Fruit fly (Drosophila melanogaster) whole organism, embryonic: Measurements from ENCODE around the gene dia.
A peak's percentile ranks its signal among the peaks of the same experiment; 100 is the strongest.

Experiments
- Aef1 ChIP-seq: fragments of 200-800 bp; sonication (Bioruptor generic); IDR thresholded peaks from 3 replicates; pipeline ENCODE4 v1.3.6; 2022; ENCODE audit warnings: missing biosample characterization, missing genetic modification characterization
- Atf-2 ChIP-seq: fragments of 200-800 bp; sonication (Bioruptor generic); optimal IDR thresholded peaks from 2 replicates; lab custom pipeline; 2016; ENCODE audit warnings: missing biosample characterization, missing genetic modification characterization
- CG10274 ChIP-seq: fragments of 200-800 bp; sonication (Bioruptor generic); optimal IDR thresholded peaks from 3 replicates; lab custom pipeline; 2017; ENCODE audit warnings: missing biosample characterization, mild to moderate bottlenecking, missing genetic modification characterization
- CG10366 ChIP-seq: fragments of 200-800 bp; sonication (Bioruptor generic); IDR thresholded peaks from 2 replicates; pipeline ENCODE4 v1.3.6; 2022; ENCODE audit warnings: missing biosample characterization, missing genetic modification characterization
- CG11093 ChIP-seq: fragments of 200-800 bp; sonication (Bioruptor generic); IDR thresholded peaks from 3 replicates; pipeline ENCODE4 v1.3.6; 2022; ENCODE audit warnings: missing biosample characterization, missing genetic modification characterization
- CG11456 ChIP-seq: fragments of 200-800 bp; sonication (Bioruptor generic); IDR thresholded peaks from 3 replicates; pipeline ENCODE4 v1.3.6; 2022; ENCODE audit warnings: missing biosample characterization, missing genetic modification characterization
- CG12299 ChIP-seq: fragments of 200-800 bp; sonication (Bioruptor generic); optimal IDR thresholded peaks from 2 replicates; lab custom pipeline; 2018; ENCODE audit warnings: missing biosample characterization, mild to moderate bottlenecking, missing genetic modification characterization
- CG15269 ChIP-seq: fragments of 200-800 bp; sonication (Bioruptor generic); optimal IDR thresholded peaks from 2 replicates; lab custom pipeline; 2018; ENCODE audit warnings: missing biosample characterization, mild to moderate bottlenecking, missing genetic modification characterization, moderate library complexity
- CG17186 ChIP-seq: fragments of 200-800 bp; sonication (Bioruptor generic); optimal IDR thresholded peaks from 3 replicates; lab custom pipeline; 2017; ENCODE audit warnings: missing biosample characterization, missing genetic modification reagents, missing genetic modification characterization
- CG17359 ChIP-seq: fragments of 200-800 bp; sonication (Bioruptor generic); optimal IDR thresholded peaks from 3 replicates; lab custom pipeline; 2018; ENCODE audit warnings: missing biosample characterization, mild to moderate bottlenecking, missing genetic modification characterization, moderate library complexity
- CG17802 ChIP-seq: fragments of 200-800 bp; sonication (Bioruptor generic); optimal IDR thresholded peaks from 2 replicates; lab custom pipeline; 2018; ENCODE audit warnings: missing biosample characterization, mild to moderate bottlenecking, missing genetic modification characterization, moderate library complexity
- CG2202 ChIP-seq: fragments of 200-800 bp; sonication (Bioruptor generic); optimal IDR thresholded peaks from 2 replicates; lab custom pipeline; 2018; ENCODE audit warnings: missing biosample characterization, mild to moderate bottlenecking, missing genetic modification characterization
- CG3065 ChIP-seq: fragments of 200-800 bp; sonication (Bioruptor generic); optimal IDR thresholded peaks from 2 replicates; lab custom pipeline; 2016; ENCODE audit warnings: missing biosample characterization, missing genetic modification characterization
- CG31224 ChIP-seq: fragments of 200-800 bp; sonication (Bioruptor generic); IDR thresholded peaks from 2 replicates; pipeline ENCODE4 v1.3.6; 2022; ENCODE audit warnings: missing biosample characterization, missing genetic modification characterization
- CG31365 ChIP-seq: fragments of 200-800 bp; sonication (Bioruptor generic); optimal IDR thresholded peaks from 2 replicates; lab custom pipeline; 2018; ENCODE audit warnings: missing biosample characterization, mild to moderate bottlenecking, missing genetic modification characterization
- CG3726 ChIP-seq: fragments of 200-800 bp; sonication (Bioruptor generic); IDR thresholded peaks from 3 replicates; pipeline ENCODE4, ENCODE4 v1.3.6; 2022; ENCODE audit warnings: missing biosample characterization, missing genetic modification characterization
- CG4360 ChIP-seq: fragments of 200-800 bp; sonication (Bioruptor generic); IDR thresholded peaks from 2 replicates; pipeline ENCODE4 v1.3.6; 2022; ENCODE audit warnings: missing biosample characterization, missing genetic modification characterization
- CG4424 ChIP-seq: fragments of 200-800 bp; sonication (Bioruptor generic); optimal IDR thresholded peaks from 3 replicates; lab custom pipeline; 2016; ENCODE audit warnings: missing biosample characterization, missing genetic modification characterization
- CG7556 ChIP-seq: fragments of 200-800 bp; sonication (Bioruptor generic); optimal IDR thresholded peaks from 2 replicates; lab custom pipeline; 2017; ENCODE audit warnings: missing biosample characterization, mild to moderate bottlenecking, missing genetic modification characterization
- CG7786 ChIP-seq: fragments of 200-800 bp; sonication (Bioruptor generic); optimal IDR thresholded peaks from 2 replicates; lab custom pipeline; 2016; ENCODE audit warnings: missing biosample characterization, missing genetic modification characterization
- CG8089 ChIP-seq: fragments of 200-800 bp; sonication (Bioruptor generic); optimal IDR thresholded peaks from 3 replicates; lab custom pipeline; 2016; ENCODE audit warnings: missing biosample characterization, missing genetic modification characterization
- CG9215 ChIP-seq: fragments of 200-800 bp; sonication (Bioruptor generic); IDR thresholded peaks from 2 replicates; pipeline ENCODE4 v1.3.6; 2022; ENCODE audit warnings: missing biosample characterization, missing genetic modification characterization
- CTCF ChIP-seq: fragments of 200-800 bp; sonication (Bioruptor generic); optimal IDR thresholded peaks from 2 replicates; lab custom pipeline; 2017; ENCODE audit warnings: missing biosample characterization, mild to moderate bottlenecking, missing genetic modification characterization, moderate library complexity
- Dek ChIP-seq: fragments of 200-800 bp; sonication (Bioruptor generic); optimal IDR thresholded peaks from 3 replicates; lab custom pipeline; 2019; ENCODE audit warnings: missing biosample characterization, mild to moderate bottlenecking, missing genetic modification characterization, moderate library complexity
- E2f2 ChIP-seq: fragments of 200-800 bp; sonication (Bioruptor generic); IDR thresholded peaks from 2 replicates; pipeline ENCODE4 v1.3.6; 2022; ENCODE audit warnings: missing biosample characterization, missing genetic modification characterization
- Fer1 ChIP-seq: fragments of 200-800 bp; sonication (Bioruptor generic); optimal IDR thresholded peaks from 2 replicates; lab custom pipeline; 2017; ENCODE audit warnings: missing biosample characterization, mild to moderate bottlenecking, missing genetic modification characterization
- HmgZ ChIP-seq: fragments of 200-800 bp; sonication (Bioruptor generic); optimal IDR thresholded peaks from 2 replicates; lab custom pipeline; 2018; ENCODE audit warnings: missing biosample characterization, mild to moderate bottlenecking, missing genetic modification characterization
- Hmx ChIP-seq: fragments of 200-800 bp; sonication (Bioruptor generic); optimal IDR thresholded peaks from 2 replicates; lab custom pipeline; 2016; ENCODE audit warnings: missing biosample characterization, missing genetic modification characterization
- Lhr ChIP-seq: fragments of 200-800 bp; sonication (Bioruptor generic); optimal IDR thresholded peaks from 3 replicates; lab custom pipeline; 2017; ENCODE audit warnings: mild to moderate bottlenecking, missing biosample characterization, missing genetic modification reagents, missing genetic modification characterization
- Max ChIP-seq: fragments of 200-800 bp; sonication (Bioruptor generic); optimal IDR thresholded peaks from 2 replicates; lab custom pipeline; 2016; ENCODE audit warnings: missing biosample characterization, mild to moderate bottlenecking, missing genetic modification characterization
- Med ChIP-seq: fragments of 200-800 bp; sonication (Bioruptor generic); peaks from one replicate; lab custom pipeline; 2016; ENCODE audit warnings: missing biosample characterization, missing genetic modification characterization, mild to moderate bottlenecking, inconsistent platforms, moderate library complexity
- Meics ChIP-seq: fragments of 200-800 bp; sonication (Bioruptor generic); optimal IDR thresholded peaks from 2 replicates; lab custom pipeline; 2017; ENCODE audit warnings: missing biosample characterization, mild to moderate bottlenecking, missing genetic modification characterization
- Sry-β ChIP-seq: fragments of 200-800 bp; sonication (Bioruptor generic); optimal IDR thresholded peaks from 2 replicates; lab custom pipeline; 2018; ENCODE audit warnings: missing biosample characterization, mild to moderate bottlenecking, missing genetic modification characterization, moderate library complexity
- Usf ChIP-seq: fragments of 200-800 bp; sonication (Bioruptor generic); optimal IDR thresholded peaks from 2 replicates; lab custom pipeline; 2017; ENCODE audit warnings: missing genotype, missing biosample characterization, missing genetic modification characterization
- Vsx1 ChIP-seq: fragments of 200-800 bp; sonication (Bioruptor generic); optimal IDR thresholded peaks from 2 replicates; lab custom pipeline; 2017; ENCODE audit warnings: missing biosample characterization, mild to moderate bottlenecking, missing genetic modification characterization, missing genetic modification reagents
- bbx ChIP-seq: fragments of 200-800 bp; sonication (Bioruptor generic); IDR thresholded peaks from 2 replicates; pipeline ENCODE4 v1.3.6; 2022; ENCODE audit warnings: missing biosample characterization, missing genetic modification characterization; ENCODE audit not compliant: partially characterized antibody
- chif ChIP-seq, 2 experiments: fragments of 200-800 bp; sonication (Bioruptor generic); optimal IDR thresholded peaks; 3 replicates each; lab custom pipeline; 2016; ENCODE audit warnings: missing biosample characterization in 2 of 2, missing genetic modification characterization in 2 of 2
- fd3F ChIP-seq: fragments of 200-800 bp; sonication (Bioruptor generic); optimal IDR thresholded peaks from 2 replicates; lab custom pipeline; 2018; ENCODE audit warnings: missing biosample characterization, mild to moderate bottlenecking, missing genetic modification characterization, moderate library complexity
- lola ChIP-seq, 3 experiments: fragments of >200 bp in 2 of 3; fragments of 200-800 bp in 1 of 3; sonication (Bioruptor generic) in 1 of 3; optimal IDR thresholded peaks; 2 replicates each; lab custom pipeline; 2017 to 2019; ENCODE audit warnings: missing biosample characterization in 3 of 3, missing genetic modification characterization in 3 of 3, mild to moderate bottlenecking in 1 of 3, moderate library complexity in 1 of 3
- pan ChIP-seq, 4 experiments: fragments of >200 bp in 3 of 4; fragments of 200-800 bp in 1 of 4; sonication (Bioruptor generic) in 1 of 4; optimal IDR thresholded peaks in 3 of 4; IDR thresholded peaks in 1 of 4; 2 replicates each; pipeline versions ENCODE4 v1.3.6 to Lab custom; 2017 to 2022; ENCODE audit warnings: missing biosample characterization in 2 of 4, missing genetic modification characterization in 2 of 4, mixed read lengths in 1 of 4
- pb ChIP-seq: fragments of 200-800 bp; sonication (Bioruptor generic); optimal IDR thresholded peaks from 3 replicates; lab custom pipeline; 2016; ENCODE audit warnings: missing biosample characterization, missing genetic modification characterization
- pita ChIP-seq: fragments of 200-800 bp; sonication (Bioruptor generic); optimal IDR thresholded peaks from 2 replicates; lab custom pipeline; 2017; ENCODE audit warnings: missing biosample characterization, mild to moderate bottlenecking, missing genetic modification characterization
- schlank ChIP-seq: fragments of 200-800 bp; sonication (Bioruptor generic); optimal IDR thresholded peaks from 2 replicates; lab custom pipeline; 2018; ENCODE audit warnings: missing biosample characterization, mild to moderate bottlenecking, missing genetic modification characterization
- sens ChIP-seq: fragments of 200-800 bp; sonication (Bioruptor generic); peaks from one replicate; lab custom pipeline; 2016; ENCODE audit warnings: missing biosample characterization, missing genetic modification characterization
- seq ChIP-seq: fragments of 200-800 bp; sonication (Bioruptor generic); IDR thresholded peaks from 2 replicates; pipeline ENCODE4 v1.3.6; 2022; ENCODE audit warnings: missing biosample characterization, missing genetic modification characterization
- shn ChIP-seq: fragments of 200-800 bp; sonication (Bioruptor generic); optimal IDR thresholded peaks from 3 replicates; lab custom pipeline; 2016; ENCODE audit warnings: missing biosample characterization, missing genetic modification characterization
- sob ChIP-seq: fragments of 200-800 bp; sonication (Bioruptor generic); IDR thresholded peaks from 2 replicates; pipeline ENCODE4 v1.3.6; 2022; ENCODE audit warnings: missing biosample characterization, missing genetic modification characterization
- ttk ChIP-seq: fragments of 200-800 bp; sonication (Bioruptor generic); IDR thresholded peaks from 2 replicates; pipeline ENCODE4 v2.1.2; 2022; ENCODE audit warnings: missing biosample characterization, missing genetic modification characterization
- unc-4 ChIP-seq: fragments of 200-800 bp; sonication (Bioruptor generic); IDR thresholded peaks from 2 replicates; pipeline ENCODE4 v1.3.6; 2022; ENCODE audit warnings: missing biosample characterization, missing genetic modification characterization; ENCODE audit not compliant: partially characterized antibody

dia gene

DNA sequence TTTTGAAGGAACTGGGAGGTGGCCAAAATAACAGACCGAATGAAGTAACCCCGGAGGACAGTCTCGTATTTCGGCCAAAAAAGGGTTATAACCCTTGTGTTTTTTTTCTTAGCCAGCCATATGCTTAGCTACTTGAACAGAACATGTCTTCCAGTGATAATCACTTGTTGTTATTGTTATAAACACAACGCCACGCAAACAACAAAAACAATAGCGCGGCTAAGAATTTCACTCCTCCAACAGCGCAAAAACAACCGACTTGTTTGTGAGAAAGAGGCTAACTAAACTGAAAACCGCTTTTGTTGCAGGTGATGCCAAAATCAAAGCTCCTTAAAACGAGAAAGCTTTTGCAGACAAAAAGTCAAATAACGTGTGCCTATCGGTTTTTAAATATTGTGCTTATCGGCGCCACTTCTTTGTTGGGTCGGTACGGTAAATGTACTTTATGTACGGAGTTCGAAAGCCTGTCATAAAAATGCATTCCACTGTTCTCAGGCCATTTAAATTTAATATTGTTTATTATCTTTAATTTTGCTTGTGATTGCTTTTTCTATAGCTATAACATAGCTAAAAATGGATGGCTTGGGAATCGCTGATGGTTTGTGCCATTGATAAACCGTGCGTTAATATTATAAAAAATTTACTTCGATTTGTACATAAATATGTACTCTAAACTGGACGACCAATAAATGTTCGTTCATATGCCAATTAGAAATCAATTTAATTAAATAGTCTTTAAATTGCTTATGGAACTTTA lies 39.0 kb downstream of the dia start, which contains the start of gene vari (continued):
- TF ChIP-seq pb (GFP tag; lab: Kevin White, UChicago): peak; percentile 18
- no peak for TF ChIP-seq CG4424 (GFP tag; lab: Kevin White, UChicago)
- TF ChIP-seq HmgZ: no peak
- TF ChIP-seq pita (GFP tag; lab: Kevin White, UChicago): peak; percentile 63
- TF ChIP-seq CTCF (GFP tag; lab: Kevin White, UChicago): peak; percentile 76
- TF ChIP-seq Meics: no peak
- no peak for TF ChIP-seq ttk
- TF ChIP-seq CG17802 (tag; lab: Kevin White, UChicago): no peak
- TF ChIP-seq sob (GFP tag; lab: Robert Waterston, UW): peak; percentile 11; the same call in 1 of the 2 replicates
- TF ChIP-seq CG17359 (tag; lab: Kevin White, UChicago): peak; percentile 1
- no peak for TF ChIP-seq Dek (tag; lab: Kevin White, UChicago)
- no peak for TF ChIP-seq CG11093
- TF ChIP-seq CG31224: no peak
- TF ChIP-seq chif (GFP tag; optimal IDR thresholded peaks at IDR 0.05; lab: Kevin White, UChicago): no peak
- TF ChIP-seq schlank (tag; lab: Kevin White, UChicago): no peak
- TF ChIP-seq unc-4 (GFP tag; lab: Robert Waterston, UW): peak; percentile 31; the same call in 1 of the 2 replicates
- no peak for TF ChIP-seq CG8089 (GFP tag; lab: Kevin White, UChicago)
- TF ChIP-seq pan (optimal IDR thresholded peaks at IDR 0.05; lab: Kevin White, UChicago): no peak
- peak in 1 of 2 experiments; percentile 18 for TF ChIP-seq pan (GFP tag; optimal IDR thresholded peaks at IDR 0.05 in 1 of 2, IDR thresholded peaks at IDR 0.05 in 1 of 2)
- TF ChIP-seq Med (GFP tag; lab: Kevin White, UChicago): peak; percentile 82
- no peak for TF ChIP-seq seq (GFP tag; lab: Robert Waterston, UW)
- peak; percentile 83 for TF ChIP-seq E2f2 (GFP tag; lab: Robert Waterston, UW)
- no peak for TF ChIP-seq CG12299 (tag; lab: Kevin White, UChicago)
- no peak for TF ChIP-seq CG7786 (GFP tag; lab: Kevin White, UChicago)
- no peak for TF ChIP-seq fd3F (GFP tag; lab: Kevin White, UChicago)
- no peak for TF ChIP-seq CG11456 (GFP tag; lab: Robert Waterston, UW)
- TF ChIP-seq Sry-β (GFP tag; lab: Kevin White, UChicago): peak; percentile 80
- peak; percentile 18 for TF ChIP-seq CG15269 (tag; lab: Kevin White, UChicago)
- TF ChIP-seq shn (GFP tag; lab: Kevin White, UChicago): no peak
- peak in 1 of 3 experiments; percentile 36 for TF ChIP-seq lola (GFP tag; optimal IDR thresholded peaks at IDR 0.05; lab: Kevin White, UChicago)
- TF ChIP-seq CG17186 (GFP tag; lab: Kevin White, UChicago): no peak
- no peak for TF ChIP-seq CG3065 (GFP tag; lab: Kevin White, UChicago)
- TF ChIP-seq Lhr (GFP tag; lab: Kevin White, UChicago): peak; percentile 73
- no peak for TF ChIP-seq CG10274 (GFP tag; lab: Kevin White, UChicago)
- TF ChIP-seq CG31365 (tag; lab: Kevin White, UChicago): peak; percentile 5
- TF ChIP-seq Max (GFP tag; lab: Kevin White, UChicago): no peak
- peak; percentile 53; the same call in 1 of the 2 replicates for TF ChIP-seq bbx (GFP tag; lab: Robert Waterston, UW)
- TF ChIP-seq CG3726: no peak
- TF ChIP-seq Aef1 (GFP tag; lab: Robert Waterston, UW): peak; percentile 44; the same call in 2 of the 3 replicates
- TF ChIP-seq Vsx1 (GFP tag; lab: Kevin White, UChicago): no peak
- TF ChIP-seq CG10366 (GFP tag; lab: Robert Waterston, UW): no peak
- no peak for TF ChIP-seq CG7556 (GFP tag; lab: Kevin White, UChicago)
- peak; percentile 57; the same call in 1 of the 2 replicates for TF ChIP-seq CG4360 (GFP tag; lab: Robert Waterston, UW)
- TF ChIP-seq sens (GFP tag; lab: Kevin White, UChicago): no peak
- TF ChIP-seq CG9215 (GFP tag; lab: Robert Waterston, UW): no peak
- TF ChIP-seq CG2202 (tag; lab: Kevin White, UChicago): no peak
- TF ChIP-seq Usf (GFP tag; lab: Kevin White, UChicago): no peak
- peak; percentile 17 for TF ChIP-seq Hmx (GFP tag; lab: Kevin White, UChicago)
- TF ChIP-seq Fer1 (GFP tag; lab: Kevin White, UChicago): peak; percentile 53
- no peak for TF ChIP-seq Atf-2
